Fruit fly (Drosophila melanogaster) whole organism, embryonic: ENCODE results near the gene CG1998.

Experiments used
- Atf-2 ChIP-seq: fragments of 200-800 bp; sonication (Bioruptor generic); optimal IDR thresholded peaks from 2 replicates; lab custom pipeline; 2016; ENCODE audit warnings: missing biosample characterization, missing genetic modification characterization
- Atf3 ChIP-seq: fragments of 200-800 bp; sonication (Bioruptor generic); optimal IDR thresholded peaks from 3 replicates; lab custom pipeline; 2016; ENCODE audit warnings: missing biosample characterization, missing genetic modification characterization
- Bteb2 ChIP-seq: fragments of 200-800 bp; sonication (Bioruptor generic); optimal IDR thresholded peaks from 2 replicates; lab custom pipeline; 2016; ENCODE audit warnings: missing biosample characterization, missing genetic modification characterization
- CG1024 ChIP-seq: fragments of 200-800 bp; sonication (Bioruptor generic); IDR thresholded peaks from 2 replicates; pipeline ENCODE4 v1.3.6; 2022; ENCODE audit warnings: missing biosample characterization, missing genetic modification characterization
- CG10462 ChIP-seq: fragments of 200-800 bp; sonication (Bioruptor generic); optimal IDR thresholded peaks from 2 replicates; lab custom pipeline; 2016; ENCODE audit warnings: missing biosample characterization, missing genetic modification characterization
- CG1233 ChIP-seq: fragments of 200-800 bp; sonication (Bioruptor generic); optimal IDR thresholded peaks from 4 replicates; lab custom pipeline; 2018; ENCODE audit warnings: missing biosample characterization, mild to moderate bottlenecking, missing genetic modification characterization
- CG12659 ChIP-seq: fragments of 200-800 bp; sonication (Bioruptor generic); optimal IDR thresholded peaks from 3 replicates; lab custom pipeline; 2017; ENCODE audit warnings: mild to moderate bottlenecking, missing biosample characterization, missing genetic modification reagents, missing genetic modification characterization
- CG13296 ChIP-seq: fragments of 200-800 bp; sonication (Bioruptor generic); optimal IDR thresholded peaks from 3 replicates; lab custom pipeline; 2018; ENCODE audit warnings: missing biosample characterization, mild to moderate bottlenecking, missing genetic modification characterization
- CG13424 ChIP-seq: fragments of 200-800 bp; sonication (Bioruptor generic); optimal IDR thresholded peaks from 2 replicates; lab custom pipeline; 2019; ENCODE audit warnings: missing biosample characterization, mild to moderate bottlenecking, missing genetic modification characterization, moderate library complexity
- CG17802 ChIP-seq: fragments of 200-800 bp; sonication (Bioruptor generic); optimal IDR thresholded peaks from 2 replicates; lab custom pipeline; 2018; ENCODE audit warnings: missing biosample characterization, mild to moderate bottlenecking, missing genetic modification characterization, moderate library complexity
- CG30403 ChIP-seq: fragments of 200-800 bp; sonication (Bioruptor generic); optimal IDR thresholded peaks from 3 replicates; lab custom pipeline; 2016; ENCODE audit warnings: missing biosample characterization, missing genetic modification characterization
- CG31441 ChIP-seq: fragments of 200-800 bp; sonication (Bioruptor generic); IDR thresholded peaks from 2 replicates; pipeline ENCODE4 v1.3.6; 2022; ENCODE audit warnings: missing biosample characterization, missing genetic modification characterization
- CG33557 ChIP-seq: fragments of 200-800 bp; sonication (Bioruptor generic); optimal IDR thresholded peaks from 2 replicates; lab custom pipeline; 2019; ENCODE audit warnings: missing biosample characterization, mild to moderate bottlenecking, missing genetic modification characterization, moderate library complexity
- CG6854 ChIP-seq: fragments of 200-800 bp; sonication (Bioruptor generic); optimal IDR thresholded peaks from 3 replicates; lab custom pipeline; 2017; ENCODE audit warnings: missing biosample characterization, mild to moderate bottlenecking, missing genetic modification characterization
- CG7745 ChIP-seq: fragments of 200-800 bp; sonication (Bioruptor generic); optimal IDR thresholded peaks from 2 replicates; lab custom pipeline; 2018; ENCODE audit warnings: missing biosample characterization, mild to moderate bottlenecking, missing genetic modification characterization, moderate library complexity
- CG8388 ChIP-seq: fragments of 200-800 bp; sonication (Bioruptor generic); optimal IDR thresholded peaks from 2 replicates; lab custom pipeline; 2019; ENCODE audit warnings: missing biosample characterization, mild to moderate bottlenecking, missing genetic modification characterization, moderate library complexity
- CG9215 ChIP-seq: fragments of 200-800 bp; sonication (Bioruptor generic); IDR thresholded peaks from 2 replicates; pipeline ENCODE4 v1.3.6; 2022; ENCODE audit warnings: missing biosample characterization, missing genetic modification characterization
- CTCF ChIP-seq: fragments of 200-800 bp; sonication (Bioruptor generic); optimal IDR thresholded peaks from 2 replicates; lab custom pipeline; 2017; ENCODE audit warnings: missing biosample characterization, mild to moderate bottlenecking, missing genetic modification characterization, moderate library complexity
- Camta ChIP-seq: fragments of 200-800 bp; sonication (Bioruptor generic); optimal IDR thresholded peaks from 2 replicates; lab custom pipeline; 2016; ENCODE audit warnings: missing biosample characterization, missing genetic modification characterization
- Dfd ChIP-seq, 2 experiments: fragments of >200 bp; optimal IDR thresholded peaks; 2 replicates each; lab custom pipeline; 2017; ENCODE audit warnings: missing biosample characterization in 2 of 2, missing genetic modification characterization in 2 of 2
- Doc3 ChIP-seq: fragments of 200-800 bp; sonication (Bioruptor generic); IDR thresholded peaks from 3 replicates; pipeline ENCODE4 v1.3.6; 2022; ENCODE audit warnings: missing biosample characterization, missing genetic modification characterization; ENCODE audit not compliant: partially characterized antibody
- E2f1 ChIP-seq: fragments of 200-800 bp; sonication (Bioruptor generic); IDR thresholded peaks from 2 replicates; pipeline ENCODE4 v1.3.6; 2022; ENCODE audit warnings: missing biosample characterization, missing genetic modification characterization
- E2f2 ChIP-seq: fragments of 200-800 bp; sonication (Bioruptor generic); IDR thresholded peaks from 2 replicates; pipeline ENCODE4 v1.3.6; 2022; ENCODE audit warnings: missing biosample characterization, missing genetic modification characterization
- GATAe ChIP-seq: fragments of 200-800 bp; sonication (Bioruptor generic); conservative IDR thresholded peaks from 2 replicates; pipeline ENCODE4 v1.3.6; 2022; ENCODE audit warnings: missing biosample characterization, missing genetic modification characterization
- Gug ChIP-seq: fragments of 200-800 bp; sonication (Bioruptor generic); IDR thresholded peaks from 4 replicates; pipeline ENCODE4 v1.3.6; 2022; ENCODE audit warnings: missing biosample characterization, missing genetic modification characterization
- Med ChIP-seq: fragments of 200-800 bp; sonication (Bioruptor generic); peaks from one replicate; lab custom pipeline; 2016; ENCODE audit warnings: missing biosample characterization, missing genetic modification characterization, mild to moderate bottlenecking, inconsistent platforms, moderate library complexity
- Nf-YC ChIP-seq: fragments of 200-800 bp; optimal IDR thresholded peaks from 3 replicates; lab custom pipeline; 2019; ENCODE audit warnings: missing biosample characterization, mild to moderate bottlenecking, missing genetic modification characterization, moderate library complexity
- Oli ChIP-seq: fragments of 200-800 bp; sonication (Bioruptor generic); optimal IDR thresholded peaks from 2 replicates; lab custom pipeline; 2018; ENCODE audit warnings: missing biosample characterization, mild to moderate bottlenecking, missing genetic modification characterization, moderate library complexity
- PHDP ChIP-seq: fragments of 200-800 bp; sonication (Bioruptor generic); optimal IDR thresholded peaks from 3 replicates; lab custom pipeline; 2018; ENCODE audit warnings: missing biosample characterization, mild to moderate bottlenecking, missing genetic modification characterization, moderate library complexity
- Ravus ChIP-seq: fragments of 200-800 bp; sonication (Bioruptor generic); IDR thresholded peaks from 2 replicates; pipeline ENCODE4 v1.3.6; 2022; ENCODE audit warnings: missing biosample characterization, missing genetic modification characterization
- Sox102F ChIP-seq: fragments of 200-800 bp; sonication (Bioruptor generic); optimal IDR thresholded peaks from 2 replicates; lab custom pipeline; 2018; ENCODE audit warnings: missing biosample characterization, mild to moderate bottlenecking, missing genetic modification characterization, moderate library complexity
- al ChIP-seq: fragments of 200-800 bp; sonication (Bioruptor generic); IDR thresholded peaks from 2 replicates; pipeline ENCODE4 v1.3.6; 2022; ENCODE audit warnings: missing biosample characterization, missing genetic modification characterization
- bab2 ChIP-seq: fragments of 200-800 bp; sonication (Bioruptor generic); optimal IDR thresholded peaks from 2 replicates; lab custom pipeline; 2016; ENCODE audit warnings: missing biosample characterization, missing genetic modification characterization
- chinmo ChIP-seq: fragments of 200-800 bp; sonication (Bioruptor generic); IDR thresholded peaks from 4 replicates; pipeline ENCODE4 v1.3.6; 2022; ENCODE audit warnings: missing biosample characterization, missing genetic modification characterization; ENCODE audit not compliant: partially characterized antibody
- chn ChIP-seq: fragments of 200-800 bp; sonication (Bioruptor generic); optimal IDR thresholded peaks from 2 replicates; lab custom pipeline; 2016; ENCODE audit warnings: missing biosample characterization, missing genetic modification characterization
- crc ChIP-seq: fragments of 200-800 bp; sonication (Bioruptor generic); optimal IDR thresholded peaks from 2 replicates; lab custom pipeline; 2016; ENCODE audit warnings: missing biosample characterization, missing genetic modification characterization
- dan ChIP-seq: fragments of 200-800 bp; sonication (Bioruptor generic); IDR thresholded peaks from 2 replicates; pipeline ENCODE4 v1.3.6; 2022; ENCODE audit warnings: missing biosample characterization, missing genetic modification characterization
- disco-r ChIP-seq: fragments of 200-800 bp; sonication (Bioruptor generic); optimal IDR thresholded peaks from 2 replicates; lab custom pipeline; 2016; ENCODE audit warnings: missing biosample characterization, missing genetic modification characterization
- dmrt99B ChIP-seq: fragments of 200-800 bp; sonication (Bioruptor generic); optimal IDR thresholded peaks from 2 replicates; lab custom pipeline; 2018; ENCODE audit warnings: missing biosample characterization, mild to moderate bottlenecking, missing genetic modification characterization, moderate library complexity
- dpn ChIP-seq, 2 experiments: fragments of 200-800 bp; sonication (Bioruptor generic); optimal IDR thresholded peaks; 3 replicates each; lab custom pipeline; 2016; ENCODE audit warnings: missing biosample characterization in 2 of 2, missing genetic modification characterization in 2 of 2
- dysf ChIP-seq: fragments of 200-800 bp; sonication (Bioruptor generic); IDR thresholded peaks from 3 replicates; pipeline ENCODE4 v1.3.6; 2022; ENCODE audit warnings: missing biosample characterization, missing genetic modification characterization
- gsb ChIP-seq: fragments of 200-800 bp; sonication (Bioruptor generic); IDR thresholded peaks from 2 replicates; pipeline ENCODE4 v1.3.6; 2022; ENCODE audit warnings: missing biosample characterization, missing genetic modification characterization
- jigr1 ChIP-seq: fragments of 200-800 bp; sonication (Bioruptor generic); IDR thresholded peaks from 3 replicates; pipeline ENCODE4 v1.3.6; 2022; ENCODE audit warnings: missing biosample characterization, missing genetic modification characterization
- kni ChIP-seq: fragments of 200-800 bp; sonication (Bioruptor generic); optimal IDR thresholded peaks from 3 replicates; lab custom pipeline; 2017; ENCODE audit warnings: mild to moderate bottlenecking, missing biosample characterization, missing genetic modification reagents, missing genetic modification characterization
- pfk ChIP-seq: fragments of 200-800 bp; sonication (Bioruptor generic); optimal IDR thresholded peaks from 2 replicates; lab custom pipeline; 2018; ENCODE audit warnings: missing biosample characterization, mild to moderate bottlenecking, missing genetic modification characterization, moderate library complexity
- pum ChIP-seq: fragments of 200-800 bp; sonication (Bioruptor generic); optimal IDR thresholded peaks from 2 replicates; lab custom pipeline; 2016; ENCODE audit warnings: missing biosample characterization, missing genetic modification characterization
- row ChIP-seq: fragments of 200-800 bp; sonication (Bioruptor generic); IDR thresholded peaks from 3 replicates; pipeline ENCODE4 v1.3.6; 2022; ENCODE audit warnings: missing biosample characterization, missing genetic modification characterization
- run ChIP-seq: fragments of 200-800 bp; sonication (Bioruptor generic); optimal IDR thresholded peaks from 3 replicates; lab custom pipeline; 2018; ENCODE audit warnings: missing biosample characterization, mild to moderate bottlenecking, missing genetic modification characterization
- ssp ChIP-seq: fragments of 200-800 bp; sonication (Bioruptor generic); IDR thresholded peaks from 2 replicates; pipeline ENCODE4 v1.3.6; 2022; ENCODE audit warnings: missing biosample characterization, missing genetic modification characterization
- toy ChIP-seq: fragments of 200-800 bp; sonication (Bioruptor generic); IDR thresholded peaks from 2 replicates; pipeline ENCODE4 v1.3.6; 2022; ENCODE audit warnings: missing biosample characterization, missing genetic modification characterization
- wor ChIP-seq: fragments of 200-800 bp; sonication (Bioruptor generic); IDR thresholded peaks from 2 replicates; pipeline ENCODE4 v1.3.6; 2022; ENCODE audit warnings: missing biosample characterization, missing genetic modification characterization

The CG1998 gene

dm6 chrX:13396378-13397099 is 16.3 kb downstream of the CG1998 start, which contains the start of gene Bcat (continued):
- peak; percentile 47 for TF ChIP-seq ssp (GFP tag; lab: Robert Waterston, UW)
- peak; percentile 65 for TF ChIP-seq CG1233
- TF ChIP-seq chn (GFP tag; lab: Kevin White, UChicago): peak; percentile 13
- TF ChIP-seq Med (GFP tag; lab: Kevin White, UChicago): peak; percentile 87
- no peak for TF ChIP-seq Camta
- TF ChIP-seq bab2 (GFP tag; lab: Kevin White, UChicago): peak; percentile 59
- TF ChIP-seq CG31441 (GFP tag; lab: Robert Waterston, UW): peak; percentile 82
- peak; percentile 78 for TF ChIP-seq Sox102F
- peak; percentile 74 for TF ChIP-seq PHDP (tag; lab: Kevin White, UChicago)
- no peak for TF ChIP-seq pum (GFP tag; lab: Kevin White, UChicago)
- peak; percentile 40 for TF ChIP-seq CG8388 (GFP tag; lab: Kevin White, UChicago)
- TF ChIP-seq E2f1 (GFP tag; lab: Robert Waterston, UW): 0 out of 2 replicates have a peak, but pooled peaks have one; percentile 26
- TF ChIP-seq CG17802 (tag; lab: Kevin White, UChicago): no peak
- TF ChIP-seq CG10462 (GFP tag; lab: Kevin White, UChicago): peak; percentile 4
- TF ChIP-seq Atf3 (GFP tag; lab: Kevin White, UChicago): no peak
- peak; percentile 11 for TF ChIP-seq run (tag; lab: Kevin White, UChicago)
- TF ChIP-seq dpn (GFP tag; optimal IDR thresholded peaks at IDR 0.05; lab: Kevin White, UChicago): peak; percentile 18 to 55
- peak; percentile 82 for TF ChIP-seq CG30403 (GFP tag; lab: Kevin White, UChicago)
- TF ChIP-seq Bteb2: no peak
- TF ChIP-seq chinmo (GFP tag; lab: Robert Waterston, UW): peak; percentile 68; the same call in 1 of the 4 replicates
- TF ChIP-seq row (GFP tag; lab: Robert Waterston, UW): peak; percentile 76
- TF ChIP-seq kni: no peak
- no peak for TF ChIP-seq Dfd (GFP tag; optimal IDR thresholded peaks at IDR 0.05; lab: Kevin White, UChicago)
- TF ChIP-seq pfk (GFP tag; lab: Kevin White, UChicago): no peak
- peak; percentile 80 for TF ChIP-seq dmrt99B (tag; lab: Kevin White, UChicago)
- no peak for TF ChIP-seq CG7745 (tag; lab: Kevin White, UChicago)
- TF ChIP-seq CG1024 (GFP tag; lab: Robert Waterston, UW): no peak
- TF ChIP-seq jigr1 (GFP tag; lab: Robert Waterston, UW): no peak
- TF ChIP-seq Nf-YC (tag; lab: Kevin White, UChicago): peak; percentile 69
- peak; percentile 87 for TF ChIP-seq Oli (tag; lab: Kevin White, UChicago)
- peak; percentile 69 for TF ChIP-seq CG13296 (GFP tag; lab: Kevin White, UChicago)
- TF ChIP-seq wor: no peak
- peak; percentile 18 for TF ChIP-seq CG33557 (GFP tag; lab: Kevin White, UChicago)
- TF ChIP-seq Ravus: no peak
- no peak for TF ChIP-seq toy (GFP tag; lab: Robert Waterston, UW)
- TF ChIP-seq E2f2 (GFP tag; lab: Robert Waterston, UW): peak; percentile 37; the same call in 1 of the 2 replicates
- peak; percentile 44 for TF ChIP-seq CG6854 (GFP tag; lab: Kevin White, UChicago)
- no peak for TF ChIP-seq dan (GFP tag; lab: Robert Waterston, UW)
- no peak for TF ChIP-seq CTCF
- peak; percentile 53 for TF ChIP-seq al (GFP tag; lab: Robert Waterston, UW)
- peak; percentile 45; the same call in 1 of the 2 replicates for TF ChIP-seq GATAe (GFP tag; lab: Robert Waterston, UW)
- peak; percentile 28 for TF ChIP-seq Atf-2 (GFP tag; lab: Kevin White, UChicago)
- TF ChIP-seq dysf (GFP tag; lab: Robert Waterston, UW): peak; percentile 83
- peak; percentile 88 for TF ChIP-seq CG12659 (GFP tag; lab: Kevin White, UChicago)
- TF ChIP-seq CG13424 (tag; lab: Kevin White, UChicago): peak; percentile 81
- peak; percentile 15; the same call in 1 of the 4 replicates for TF ChIP-seq Gug (GFP tag; lab: Robert Waterston, UW)
- TF ChIP-seq CG9215 (GFP tag; lab: Robert Waterston, UW): peak; percentile 67
- TF ChIP-seq crc (GFP tag; lab: Kevin White, UChicago): peak; percentile 4
- no peak for TF ChIP-seq Doc3
- no peak for TF ChIP-seq disco-r (GFP tag; lab: Kevin White, UChicago)
- 0 out of 2 replicates have a peak, but pooled peaks have one; percentile 41 for TF ChIP-seq gsb (GFP tag; lab: Robert Waterston, UW)
